Worm (Caenorhabditis elegans): Measurements from ENCODE around the gene lips-12.

DNA sequence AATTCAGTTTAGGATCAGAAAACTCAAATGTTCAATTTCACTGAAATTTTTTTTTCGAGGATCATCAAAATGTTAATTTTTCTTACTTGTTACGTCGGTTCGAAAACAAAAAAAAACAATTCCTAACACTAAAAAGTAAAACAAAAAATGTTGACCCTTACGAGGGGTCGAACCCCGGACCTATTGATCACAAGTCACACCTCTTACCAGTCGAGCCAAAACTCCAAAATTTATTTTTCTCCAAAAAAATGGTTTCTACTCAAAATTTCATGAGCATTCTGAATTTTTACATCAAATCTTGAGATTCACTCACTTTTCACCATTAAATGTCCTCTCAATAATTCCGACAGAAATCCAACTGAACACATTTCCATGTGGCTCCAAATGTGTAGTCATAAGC is 11.8 kb downstream of the lips-12 start:
- TF ChIP-seq F13C5.2 (tag; optimal IDR thresholded peaks at IDR 0.05), result no peak
- TF ChIP-seq ama-1 (optimal IDR thresholded peaks at IDR 0.05), result no peak
- no peak for TF ChIP-seq sea-1 (GFP tag; conservative IDR thresholded peaks at IDR 0.05)
- TF ChIP-seq ceh-36 (tag; optimal IDR thresholded peaks at IDR 0.05), result no peak

Data from whole organism, early embryonic.